Fruit fly (Drosophila melanogaster) whole organism, wandering third instar larva: Measurements from ENCODE around the gene CG13692.

ENCODE experiments used
- Abd-B ChIP-seq: fragments of >200 bp; optimal IDR thresholded peaks from 2 replicates; lab custom pipeline; 2017; ENCODE audit warnings: missing biosample characterization, missing genetic modification characterization
- CG32264 ChIP-seq: fragments of 200-800 bp; sonication (Bioruptor generic); optimal IDR thresholded peaks from 2 replicates; lab custom pipeline; 2016; ENCODE audit warnings: missing biosample characterization, missing genetic modification characterization
- CG9705 ChIP-seq: fragments of 200-800 bp; sonication (Bioruptor generic); optimal IDR thresholded peaks from 2 replicates; lab custom pipeline; 2018; ENCODE audit warnings: missing biosample characterization, mild to moderate bottlenecking, missing genetic modification characterization
- CrebA ChIP-seq: fragments of 200-800 bp; sonication (Bioruptor generic); optimal IDR thresholded peaks from 2 replicates; lab custom pipeline; 2016; ENCODE audit warnings: missing biosample characterization, mild to moderate bottlenecking, missing genetic modification characterization, borderline replicate concordance
- Dfd ChIP-seq: fragments of >200 bp; optimal IDR thresholded peaks from 2 replicates; lab custom pipeline; 2017; ENCODE audit warnings: missing biosample characterization, missing genetic modification characterization
- Dif ChIP-seq: fragments of 200-275, 200-300 bp; sonication (Bioruptor generic); optimal IDR thresholded peaks from 2 replicates; lab custom pipeline; 2018; ENCODE audit warnings: missing biosample characterization, missing genetic modification characterization; ENCODE audit not compliant: partially characterized antibody
- GATAd ChIP-seq: sonication (Bioruptor generic); optimal IDR thresholded peaks from 2 replicates; lab custom pipeline; 2016; ENCODE audit warnings: missing biosample characterization, missing genetic modification characterization
- HLH106 ChIP-seq: fragments of 200-800 bp; optimal IDR thresholded peaks from 3 replicates; lab custom pipeline; 2019; ENCODE audit warnings: missing biosample characterization, mild to moderate bottlenecking, missing genetic modification characterization, moderate library complexity
- Hnf4 ChIP-seq: fragments of 200-800 bp; sonication (Bioruptor generic); optimal IDR thresholded peaks from 2 replicates; lab custom pipeline; 2016; ENCODE audit warnings: missing biosample characterization, mild to moderate bottlenecking, missing genetic modification characterization
- Hr78 ChIP-seq: fragments of >200 bp; optimal IDR thresholded peaks from 2 replicates; lab custom pipeline; 2017; ENCODE audit warnings: missing biosample characterization, missing genetic modification characterization
- Hr83 ChIP-seq: fragments of 200-300 bp; sonication (Bioruptor generic); optimal IDR thresholded peaks from 2 replicates; lab custom pipeline; 2016; ENCODE audit warnings: missing biosample characterization, mild to moderate bottlenecking, missing genetic modification characterization, moderate library complexity; ENCODE audit not compliant: poor library complexity, severe bottlenecking
- Jra ChIP-seq: sonication (Bioruptor generic); optimal IDR thresholded peaks from 2 replicates; lab custom pipeline; 2016; ENCODE audit warnings: missing biosample characterization, missing genetic modification characterization
- Mio ChIP-seq: sonication (Bioruptor generic); optimal IDR thresholded peaks from 2 replicates; lab custom pipeline; 2016; ENCODE audit warnings: missing biosample characterization, missing genetic modification characterization
- Myc ChIP-seq: fragments of >200 bp; optimal IDR thresholded peaks from 2 replicates; lab custom pipeline; 2017
- N ChIP-seq: fragments of >200 bp; optimal IDR thresholded peaks from 2 replicates; lab custom pipeline; 2018; ENCODE audit warnings: missing biosample characterization, missing external identifiers, missing genetic modification characterization
- OdsH ChIP-seq: fragments of 200-800 bp; sonication (Bioruptor generic); optimal IDR thresholded peaks from 2 replicates; lab custom pipeline; 2016; ENCODE audit warnings: missing biosample characterization, mild to moderate bottlenecking, missing genetic modification characterization
- Rel ChIP-seq, 2 experiments: fragments of 200-800 bp; sonication (Bioruptor generic) in 1 of 2; optimal IDR thresholded peaks; 2 replicates in 1 of 2; 3 replicates in 1 of 2; lab custom pipeline; 2016 to 2019; ENCODE audit warnings: mild to moderate bottlenecking in 2 of 2, missing biosample characterization in 2 of 2, missing genetic modification characterization in 2 of 2, moderate library complexity in 1 of 2
- Sp1 ChIP-seq: fragments of 200-800 bp; sonication (Bioruptor generic); optimal IDR thresholded peaks from 3 replicates; lab custom pipeline; 2019; ENCODE audit warnings: missing biosample characterization, mild to moderate bottlenecking, missing genetic modification characterization, moderate library complexity
- Vsx2 ChIP-seq: fragments of 200-300, 225-300 bp; sonication (Bioruptor generic); optimal IDR thresholded peaks from 2 replicates; lab custom pipeline; 2018; ENCODE audit warnings: missing biosample characterization, missing genetic modification characterization; ENCODE audit not compliant: partially characterized antibody
- br ChIP-seq: fragments of 200-800 bp; sonication (Bioruptor generic); optimal IDR thresholded peaks from 2 replicates; lab custom pipeline; 2016; ENCODE audit warnings: missing biosample characterization, missing genetic modification characterization
- brk ChIP-seq: fragments of 200-800 bp; sonication (Bioruptor generic); optimal IDR thresholded peaks from 2 replicates; lab custom pipeline; 2016; ENCODE audit warnings: missing biosample characterization, mild to moderate bottlenecking, missing genetic modification characterization
- dl ChIP-seq, 2 experiments: fragments of 175-275, 200-275 bp in 1 of 2; fragments of 200-275 bp in 1 of 2; sonication (Bioruptor generic); optimal IDR thresholded peaks; lab custom pipeline; 2018; ENCODE audit warnings: mild to moderate bottlenecking in 2 of 2, missing biosample characterization in 2 of 2, missing genetic modification characterization in 2 of 2, moderate library complexity in 2 of 2; ENCODE audit not compliant: partially characterized antibody in 2 of 2, insufficient read depth in 1 of 2
- dmrt93B ChIP-seq: fragments of 200-800 bp; sonication (Bioruptor generic); optimal IDR thresholded peaks from 2 replicates; lab custom pipeline; 2018; ENCODE audit warnings: missing biosample characterization, mild to moderate bottlenecking, missing genetic modification characterization
- dsf ChIP-seq: sonication (Bioruptor generic); optimal IDR thresholded peaks from 2 replicates; lab custom pipeline; 2016; ENCODE audit warnings: missing biosample characterization, missing genetic modification characterization, borderline replicate concordance
- ey ChIP-seq: fragments of 200-800 bp; sonication (Bioruptor generic); optimal IDR thresholded peaks from 2 replicates; lab custom pipeline; 2016; ENCODE audit warnings: missing biosample characterization, missing genetic modification characterization
- foxo ChIP-seq, 2 experiments: fragments of 200-800 bp; sonication (Bioruptor generic); optimal IDR thresholded peaks; 2 replicates in 1 of 2; 3 replicates in 1 of 2; lab custom pipeline; 2016 to 2017; ENCODE audit warnings: missing biosample characterization in 2 of 2, missing genetic modification characterization in 2 of 2
- fru ChIP-seq: fragments of 200-800 bp; sonication (Bioruptor generic); optimal IDR thresholded peaks from 3 replicates; lab custom pipeline; 2016; ENCODE audit warnings: missing biosample characterization, mild to moderate bottlenecking, missing genetic modification characterization
- h ChIP-seq: fragments of 200-800 bp; sonication (Bioruptor generic); optimal IDR thresholded peaks from 3 replicates; lab custom pipeline; 2016; ENCODE audit warnings: missing biosample characterization, mild to moderate bottlenecking, missing genetic modification characterization
- jim ChIP-seq: fragments of 175-275, 200-325 bp; sonication (Bioruptor generic); optimal IDR thresholded peaks from 2 replicates; lab custom pipeline; 2016; ENCODE audit warnings: missing biosample characterization, mild to moderate bottlenecking, missing genetic modification characterization
- lola ChIP-seq: fragments of >200 bp; optimal IDR thresholded peaks from 2 replicates; lab custom pipeline; 2017; ENCODE audit warnings: missing biosample characterization, missing genetic modification characterization
- pan ChIP-seq: fragments of >200 bp; optimal IDR thresholded peaks from 2 replicates; lab custom pipeline; 2017
- psq ChIP-seq: fragments of 200-800 bp; sonication (Bioruptor generic); optimal IDR thresholded peaks from 3 replicates; lab custom pipeline; 2017; ENCODE audit warnings: missing biosample characterization, mild to moderate bottlenecking, missing genetic modification characterization, moderate library complexity
- rgr ChIP-seq: fragments of 200-800 bp; sonication (Bioruptor generic); optimal IDR thresholded peaks from 3 replicates; lab custom pipeline; 2016; ENCODE audit warnings: missing biosample characterization, mild to moderate bottlenecking, missing genetic modification characterization
- sage ChIP-seq: fragments of 200-800 bp; sonication (Bioruptor generic); optimal IDR thresholded peaks from 2 replicates; lab custom pipeline; 2016; ENCODE audit warnings: missing biosample characterization, mild to moderate bottlenecking, missing genetic modification characterization
- sv ChIP-seq: fragments of 200-800 bp; sonication (Bioruptor generic); optimal IDR thresholded peaks from 3 replicates; lab custom pipeline; 2016; ENCODE audit warnings: missing biosample characterization, missing genetic modification characterization
- tai ChIP-seq: sonication (Bioruptor generic); optimal IDR thresholded peaks from 2 replicates; lab custom pipeline; 2016; ENCODE audit warnings: missing biosample characterization, missing genetic modification characterization
- usp ChIP-seq: fragments of >200 bp; optimal IDR thresholded peaks from 2 replicates; lab custom pipeline; 2017; ENCODE audit warnings: missing biosample characterization, missing genetic modification characterization
- woc ChIP-seq: sonication (Bioruptor generic); optimal IDR thresholded peaks from 2 replicates; lab custom pipeline; 2016; ENCODE audit warnings: missing biosample characterization, mild to moderate bottlenecking, missing genetic modification characterization

CG13692 gene

DNA sequence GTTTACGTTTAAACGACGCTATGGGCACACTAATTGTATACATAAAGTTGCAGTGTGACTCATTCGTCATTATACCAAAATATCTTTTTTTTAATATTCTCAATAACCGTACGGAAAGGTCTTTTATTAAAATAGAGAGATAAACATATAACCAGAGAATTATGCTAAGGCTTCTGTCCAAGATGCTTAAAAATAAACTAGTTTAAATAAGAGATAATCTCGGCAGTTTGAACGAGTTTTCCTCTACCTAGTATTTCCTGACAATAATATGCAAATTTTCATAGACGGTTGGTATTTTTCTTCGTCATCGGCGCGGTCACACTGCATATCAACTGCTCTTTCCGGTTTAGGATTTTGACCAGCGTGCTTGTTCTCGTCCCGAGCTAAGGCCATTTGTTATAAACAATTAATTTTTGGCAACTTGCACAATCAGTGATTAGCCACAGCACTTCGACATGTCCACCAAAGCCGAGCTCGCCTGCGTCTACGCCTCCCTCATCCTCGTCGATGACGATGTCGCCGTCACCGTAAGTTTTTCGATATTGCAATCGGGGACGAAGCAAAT is 1.9 kb upstream of the CG13692 start, which contains the start of the genes CG13690 and RpLP1:
CG13690 (minus strand) TSS at position 33 of the 565 bp plus-strand sequence.
RpLP1 (plus strand) TSS at position 333 of the 565 bp plus-strand sequence.
- TF ChIP-seq HLH106 (peak; percentile 55), sage (GFP tag; lab: Kevin White, UChicago) (no peak), N (GFP tag; lab: Kevin White, UChicago) (no peak), Hr78 (GFP tag; lab: Kevin White, UChicago) (no peak), dsf (GFP tag; lab: Kevin White, UChicago) (peak; percentile 67), lola (GFP tag; lab: Kevin White, UChicago) (no peak), ey (GFP tag; lab: Kevin White, UChicago) (peak; percentile 13), Rel (GFP tag; optimal IDR thresholded peaks at IDR 0.05; lab: Kevin White, UChicago) (no peak), Rel (tag; optimal IDR thresholded peaks at IDR 0.05; lab: Kevin White, UChicago) (peak; percentile 47), Dfd (GFP tag; lab: Kevin White, UChicago) (no peak), Mio (GFP tag; lab: Kevin White, UChicago) (no peak), Hr83 (peak; percentile 79), rgr (GFP tag; lab: Kevin White, UChicago) (peak; percentile 86), GATAd (GFP tag; lab: Kevin White, UChicago) (no peak), jim (GFP tag; lab: Kevin White, UChicago) (no peak), dl (GFP tag; optimal IDR thresholded peaks at IDR 0.05; lab: Kevin White, UChicago; ENCODE audit: insufficient read depth in 1 of 2, partially characterized antibody in 2 of 2) (no peak), fru (GFP tag; lab: Kevin White, UChicago) (peak; percentile 65), Myc (lab: Kevin White, UChicago) (peak; percentile 41), psq (GFP tag; lab: Kevin White, UChicago) (peak; percentile 51), usp (GFP tag; lab: Kevin White, UChicago) (no peak), Dif (no peak), Sp1 (GFP tag; lab: Kevin White, UChicago) (peak; percentile 87), br (GFP tag; lab: Kevin White, UChicago) (peak; percentile 74), CG9705 (GFP tag; lab: Kevin White, UChicago) (peak; percentile 59), brk (GFP tag; lab: Kevin White, UChicago) (no peak), Hnf4 (GFP tag; lab: Kevin White, UChicago) (peak; percentile 59), foxo (GFP tag; optimal IDR thresholded peaks at IDR 0.05; lab: Kevin White, UChicago) (peak; percentile 18 to 46), pan (lab: Kevin White, UChicago) (no peak), h (GFP tag; lab: Kevin White, UChicago) (peak; percentile 78), Vsx2 (GFP tag; lab: Kevin White, UChicago) (no peak), sv (GFP tag; lab: Kevin White, UChicago) (peak; percentile 68), tai (GFP tag; lab: Kevin White, UChicago) (no peak), woc (GFP tag; lab: Kevin White, UChicago) (peak; percentile 53), OdsH (GFP tag; lab: Kevin White, UChicago) (peak; percentile 59), CrebA (GFP tag; lab: Kevin White, UChicago) (no peak), dmrt93B (GFP tag; lab: Kevin White, UChicago) (peak; percentile 80), Jra (GFP tag; lab: Kevin White, UChicago) (peak; percentile 54), Abd-B (GFP tag; lab: Kevin White, UChicago) (no peak), CG32264 (GFP tag; lab: Kevin White, UChicago) (peak; percentile 55)

DNA sequence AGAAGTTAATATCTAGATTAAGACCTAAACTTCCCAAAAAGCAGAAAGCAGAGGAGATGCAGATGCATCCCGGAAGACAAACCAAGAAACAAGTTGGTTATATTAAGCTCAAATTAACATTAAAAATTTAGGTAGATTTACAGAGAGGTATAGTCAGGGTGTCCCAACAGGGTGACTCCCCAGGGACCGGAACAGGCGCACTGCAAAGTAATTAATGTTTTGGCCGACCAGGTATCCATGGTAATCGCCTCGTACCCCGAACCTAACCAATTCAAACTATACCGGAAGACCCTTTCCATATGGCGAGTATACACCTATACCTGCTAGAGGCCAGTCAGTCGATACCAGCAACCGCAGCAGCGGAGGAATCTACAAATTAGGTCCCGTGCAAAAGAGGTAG is 1.0 kb downstream of the CG13692 start, which contains the start of gene BBS8:
BBS8 (plus strand) TSS at position 301 of the 400 bp plus-strand sequence.
- TF ChIP-seq rgr (GFP tag; lab: Kevin White, UChicago) (no peak), dl (GFP tag; optimal IDR thresholded peaks at IDR 0.05; lab: Kevin White, UChicago; ENCODE audit: insufficient read depth in 1 of 2, partially characterized antibody in 2 of 2) (no peak), Mio (GFP tag; lab: Kevin White, UChicago) (no peak), N (GFP tag; lab: Kevin White, UChicago) (no peak), dmrt93B (GFP tag; lab: Kevin White, UChicago) (no peak), CG9705 (GFP tag; lab: Kevin White, UChicago) (no peak), jim (GFP tag; lab: Kevin White, UChicago) (no peak), Hr78 (GFP tag; lab: Kevin White, UChicago) (no peak), CrebA (GFP tag; lab: Kevin White, UChicago) (no peak), usp (GFP tag; lab: Kevin White, UChicago) (no peak)
